Fruit fly (Drosophila melanogaster): Measurements from ENCODE around the gene SrpRbeta.

DNA sequence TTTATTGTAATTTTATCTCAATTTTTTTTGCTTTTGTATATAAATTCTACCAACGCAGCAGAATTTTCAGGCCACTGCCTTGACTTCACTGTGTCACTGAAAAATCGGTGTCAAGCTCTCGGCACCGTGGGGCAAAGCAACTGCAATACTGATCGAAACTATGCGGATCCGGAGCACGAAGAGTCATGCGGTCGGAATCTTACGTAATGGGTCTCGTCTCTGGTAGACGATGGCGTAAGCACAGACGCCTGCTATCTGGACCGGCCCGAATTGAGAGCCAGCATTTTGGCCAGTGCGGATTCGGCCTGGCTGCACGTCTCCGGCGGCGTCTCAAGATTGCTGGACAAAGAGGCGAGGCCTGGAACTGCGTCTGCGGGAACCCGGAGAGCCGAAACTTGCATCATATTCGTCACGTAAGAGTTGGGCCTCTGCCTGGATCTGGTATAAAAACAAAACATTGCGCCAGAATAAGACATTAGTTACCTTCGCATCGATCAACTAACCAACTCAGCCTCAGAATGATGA, 6.4 kb upstream of the SrpRbeta start, which contains the start of gene Cp18:
- no peak for TF ChIP-seq CG15710 (tag; optimal IDR thresholded peaks at IDR 0.05)
- TF ChIP-seq EcR (GFP tag; optimal IDR thresholded peaks at IDR 0.05), result no peak
- TF ChIP-seq CG8301 (tag; optimal IDR thresholded peaks at IDR 0.05), result no peak
- TF ChIP-seq CG14655 (GFP tag; optimal IDR thresholded peaks at IDR 0.05), result no peak
- TF ChIP-seq rn (GFP tag; IDR thresholded peaks at IDR 0.05), result no peak
- TF ChIP-seq fd96Ca (GFP tag; IDR thresholded peaks at IDR 0.05), result no peak
- no peak for TF ChIP-seq CG8159 (tag; optimal IDR thresholded peaks at IDR 0.05)
- TF ChIP-seq CG10348 (GFP tag; IDR thresholded peaks at IDR 0.05), result no peak
- TF ChIP-seq gl (tag; optimal IDR thresholded peaks at IDR 0.05), result no peak
- no peak for TF ChIP-seq CG17806 (tag; optimal IDR thresholded peaks at IDR 0.05)
- no peak for TF ChIP-seq Pif1B (GFP tag; optimal IDR thresholded peaks at IDR 0.05)
- TF ChIP-seq CG12605 (GFP tag; IDR thresholded peaks at IDR 0.05), result no peak
- no peak for TF ChIP-seq CG4496 (GFP tag; IDR thresholded peaks at IDR 0.05)
- no peak for TF ChIP-seq CG34367 (tag; optimal IDR thresholded peaks at IDR 0.05)
